Fruit fly (Drosophila melanogaster) whole organism, embryonic: ENCODE measurements around the gene wcy.

Source experiments
- CG10147 ChIP-seq: fragments of 200-800 bp; sonication (Bioruptor generic); optimal IDR thresholded peaks from 2 replicates; lab custom pipeline; 2019; ENCODE audit warnings: missing biosample characterization, mild to moderate bottlenecking, missing genetic modification characterization, moderate library complexity
- CG10321 ChIP-seq: fragments of 200-800 bp; sonication (Bioruptor generic); IDR thresholded peaks from 2 replicates; pipeline ENCODE4 v1.3.6; 2022; ENCODE audit warnings: missing biosample characterization, missing genetic modification characterization
- CG10654 ChIP-seq: fragments of 200-800 bp; sonication (Bioruptor generic); optimal IDR thresholded peaks from 2 replicates; lab custom pipeline; 2016; ENCODE audit warnings: missing biosample characterization, missing genetic modification characterization
- CG10959 ChIP-seq: fragments of 200-800 bp; sonication (Bioruptor generic); IDR thresholded peaks from 2 replicates; pipeline ENCODE4 v1.3.6; 2022; ENCODE audit warnings: missing biosample characterization, missing genetic modification characterization
- CG10979 ChIP-seq: fragments of 200-800 bp; sonication (Bioruptor generic); optimal IDR thresholded peaks from 2 replicates; lab custom pipeline; 2018; ENCODE audit warnings: missing biosample characterization, mild to moderate bottlenecking, missing genetic modification characterization, moderate library complexity
- CG12659 ChIP-seq: fragments of 200-800 bp; sonication (Bioruptor generic); optimal IDR thresholded peaks from 3 replicates; lab custom pipeline; 2017; ENCODE audit warnings: mild to moderate bottlenecking, missing biosample characterization, missing genetic modification reagents, missing genetic modification characterization
- CG13775 ChIP-seq: fragments of 200-800 bp; sonication (Bioruptor generic); optimal IDR thresholded peaks from 3 replicates; lab custom pipeline; 2017; ENCODE audit warnings: missing biosample characterization, mild to moderate bottlenecking, missing genetic modification characterization
- CG15601 ChIP-seq: fragments of 200-800 bp; sonication (Bioruptor generic); optimal IDR thresholded peaks from 3 replicates; lab custom pipeline; 2019; ENCODE audit warnings: missing biosample characterization, mild to moderate bottlenecking, missing genetic modification characterization, moderate library complexity
- CG17328 ChIP-seq: fragments of 200-800 bp; sonication (Bioruptor generic); IDR thresholded peaks from 2 replicates; pipeline ENCODE4 v1.3.6; 2022; ENCODE audit warnings: missing biosample characterization, missing genetic modification characterization
- CG2712 ChIP-seq: fragments of 200-800 bp; optimal IDR thresholded peaks from 3 replicates; lab custom pipeline; 2019; ENCODE audit warnings: missing biosample characterization, mild to moderate bottlenecking, missing genetic modification characterization, moderate library complexity
- CG34376 ChIP-seq: fragments of 200-800 bp; sonication (Bioruptor generic); optimal IDR thresholded peaks from 2 replicates; lab custom pipeline; 2018; ENCODE audit warnings: missing biosample characterization, mild to moderate bottlenecking, missing genetic modification characterization
- CG4820 ChIP-seq: fragments of 200-800 bp; sonication (Bioruptor generic); optimal IDR thresholded peaks from 3 replicates; lab custom pipeline; 2016; ENCODE audit warnings: missing biosample characterization, missing genetic modification characterization
- CG9609 ChIP-seq: fragments of 200-800 bp; sonication (Bioruptor generic); optimal IDR thresholded peaks from 3 replicates; lab custom pipeline; 2016; ENCODE audit warnings: missing biosample characterization, missing genetic modification characterization
- CG9797 ChIP-seq: fragments of 200-800 bp; sonication (Bioruptor generic); optimal IDR thresholded peaks from 3 replicates; lab custom pipeline; 2018; ENCODE audit warnings: missing biosample characterization, mild to moderate bottlenecking, missing genetic modification characterization
- CG9932 ChIP-seq: fragments of 200-800 bp; sonication (Bioruptor generic); IDR thresholded peaks from 2 replicates; pipeline ENCODE4 v1.3.6; 2022; ENCODE audit warnings: missing biosample characterization, missing genetic modification characterization
- CrebB ChIP-seq: fragments of 200-800 bp; sonication (Bioruptor generic); optimal IDR thresholded peaks from 3 replicates; lab custom pipeline; 2018; ENCODE audit warnings: missing biosample characterization, mild to moderate bottlenecking, missing genetic modification characterization
- Dll ChIP-seq: fragments of 200-800 bp; sonication (Bioruptor generic); IDR thresholded peaks from 4 replicates; pipeline ENCODE4 v1.3.6; 2022; ENCODE audit warnings: missing biosample characterization, missing genetic modification characterization; ENCODE audit not compliant: partially characterized antibody
- Dp ChIP-seq: fragments of 200-800 bp; sonication (Bioruptor generic); optimal IDR thresholded peaks from 2 replicates; lab custom pipeline; 2018; ENCODE audit warnings: missing biosample characterization, mild to moderate bottlenecking, missing genetic modification characterization, moderate library complexity
- H2.0 ChIP-seq: fragments of 200-800 bp; sonication (Bioruptor generic); IDR thresholded peaks from 2 replicates; pipeline ENCODE4 v1.3.6; 2022; ENCODE audit warnings: missing biosample characterization, missing genetic modification characterization
- HmgZ ChIP-seq: fragments of 200-800 bp; sonication (Bioruptor generic); optimal IDR thresholded peaks from 2 replicates; lab custom pipeline; 2018; ENCODE audit warnings: missing biosample characterization, mild to moderate bottlenecking, missing genetic modification characterization
- Hr51 ChIP-seq, 2 experiments: fragments of 200-800 bp; sonication (Bioruptor generic); optimal IDR thresholded peaks; 2 replicates in 1 of 2; 3 replicates in 1 of 2; lab custom pipeline; 2016 to 2018; ENCODE audit warnings: missing biosample characterization in 2 of 2, missing genetic modification characterization in 2 of 2, mild to moderate bottlenecking in 1 of 2, moderate library complexity in 1 of 2
- Lim3 ChIP-seq: fragments of 200-800 bp; sonication (Bioruptor generic); IDR thresholded peaks from 2 replicates; pipeline ENCODE4 v1.3.6; 2022; ENCODE audit warnings: missing biosample characterization, missing genetic modification characterization
- Nf-YB ChIP-seq: fragments of 200-800 bp; sonication (Bioruptor generic); optimal IDR thresholded peaks from 3 replicates; lab custom pipeline; 2019; ENCODE audit warnings: missing biosample characterization, mild to moderate bottlenecking, missing genetic modification characterization, moderate library complexity
- Six4 ChIP-seq: fragments of 200-800 bp; sonication (Bioruptor generic); optimal IDR thresholded peaks from 2 replicates; lab custom pipeline; 2016; ENCODE audit warnings: missing biosample characterization, missing genetic modification characterization
- Sry-β ChIP-seq: fragments of 200-800 bp; sonication (Bioruptor generic); optimal IDR thresholded peaks from 2 replicates; lab custom pipeline; 2018; ENCODE audit warnings: missing biosample characterization, mild to moderate bottlenecking, missing genetic modification characterization, moderate library complexity
- abd-A ChIP-seq: fragments of 200-800 bp; sonication (Bioruptor generic); optimal IDR thresholded peaks from 3 replicates; lab custom pipeline; 2019; ENCODE audit warnings: missing biosample characterization, mild to moderate bottlenecking, missing genetic modification characterization, moderate library complexity
- amos ChIP-seq: fragments of 200-800 bp; sonication (Bioruptor generic); IDR thresholded peaks from 2 replicates; pipeline ENCODE4 v1.3.6; 2022; ENCODE audit warnings: missing biosample characterization, missing genetic modification characterization; ENCODE audit not compliant: partially characterized antibody
- crol ChIP-seq: fragments of 200-800 bp; sonication (Bioruptor generic); IDR thresholded peaks from 2 replicates; pipeline ENCODE4 v1.3.6; 2022; ENCODE audit warnings: missing biosample characterization, missing genetic modification characterization
- danr ChIP-seq: fragments of 200-800 bp; sonication (Bioruptor generic); IDR thresholded peaks from 2 replicates; pipeline ENCODE4 v1.3.6; 2022; ENCODE audit warnings: missing biosample characterization, missing genetic modification characterization
- ewg ChIP-seq: fragments of 200-800 bp; sonication (Bioruptor generic); optimal IDR thresholded peaks from 3 replicates; lab custom pipeline; 2017; ENCODE audit warnings: mild to moderate bottlenecking, missing biosample characterization, missing genetic modification reagents, missing genetic modification characterization
- fd3F ChIP-seq: fragments of 200-800 bp; sonication (Bioruptor generic); optimal IDR thresholded peaks from 2 replicates; lab custom pipeline; 2018; ENCODE audit warnings: missing biosample characterization, mild to moderate bottlenecking, missing genetic modification characterization, moderate library complexity
- gfzf ChIP-seq: fragments of 200-800 bp; sonication (Bioruptor generic); optimal IDR thresholded peaks from 2 replicates; lab custom pipeline; 2016; ENCODE audit warnings: missing biosample characterization, mild to moderate bottlenecking, missing genetic modification characterization, moderate library complexity
- pzg ChIP-seq: fragments of 200-800 bp; sonication (Bioruptor generic); optimal IDR thresholded peaks from 3 replicates; lab custom pipeline; 2018; ENCODE audit warnings: missing biosample characterization, mild to moderate bottlenecking, missing genetic modification characterization, moderate library complexity
- run ChIP-seq: fragments of 200-800 bp; sonication (Bioruptor generic); optimal IDR thresholded peaks from 3 replicates; lab custom pipeline; 2018; ENCODE audit warnings: missing biosample characterization, mild to moderate bottlenecking, missing genetic modification characterization
- scrt ChIP-seq: fragments of 200-800 bp; sonication (Bioruptor generic); optimal IDR thresholded peaks from 2 replicates; lab custom pipeline; 2018; ENCODE audit warnings: missing biosample characterization, mild to moderate bottlenecking, missing genetic modification characterization, moderate library complexity
- slbo ChIP-seq: fragments of 200-800 bp; sonication (Bioruptor generic); IDR thresholded peaks from 2 replicates; pipeline ENCODE4 v1.3.6; 2022; ENCODE audit warnings: missing biosample characterization, missing genetic modification characterization
- slou ChIP-seq: fragments of 200-800 bp; sonication (Bioruptor generic); optimal IDR thresholded peaks from 3 replicates; lab custom pipeline; 2016; ENCODE audit warnings: missing biosample characterization, missing genetic modification characterization
- tll ChIP-seq, 2 experiments: fragments of 200-800 bp in 1 of 2; fragments of >200 bp in 1 of 2; sonication (Bioruptor generic) in 1 of 2; optimal IDR thresholded peaks; 2 replicates each; lab custom pipeline; 2017 to 2019; ENCODE audit warnings: missing biosample characterization in 2 of 2, missing genetic modification characterization in 2 of 2, mild to moderate bottlenecking in 1 of 2, moderate library complexity in 1 of 2
- trh ChIP-seq: fragments of 200-800 bp; sonication (Bioruptor generic); optimal IDR thresholded peaks from 2 replicates; lab custom pipeline; 2016; ENCODE audit warnings: missing biosample characterization, missing genetic modification characterization

Gene wcy

dm6 chrX:17047730-17048577, 29.7 kb downstream of the wcy start (continued):
- TF ChIP-seq CG9609 (no peak), run (tag; lab: Kevin White, UChicago) (no peak), Dll (no peak), HmgZ (tag; lab: Kevin White, UChicago) (no peak), H2.0 (GFP tag; lab: Robert Waterston, UW) (no peak), Dp (GFP tag; lab: Kevin White, UChicago) (no peak), slbo (GFP tag; lab: Robert Waterston, UW) (no peak), Hr51 (GFP tag; optimal IDR thresholded peaks at IDR 0.05; lab: Kevin White, UChicago) (peak in 1 of 2 experiments; percentile 18), amos (GFP tag; lab: Robert Waterston, UW) (no peak), CG9932 (no peak), danr (GFP tag; lab: Robert Waterston, UW) (no peak), Nf-YB (GFP tag; lab: Kevin White, UChicago) (no peak), CG10654 (GFP tag; lab: Kevin White, UChicago) (no peak), CG10321 (GFP tag; lab: Robert Waterston, UW) (no peak), CG9797 (GFP tag; lab: Kevin White, UChicago) (no peak), abd-A (peak; percentile 55), CG12659 (GFP tag; lab: Kevin White, UChicago) (no peak), CG15601 (tag; lab: Kevin White, UChicago) (no peak), crol (GFP tag; lab: Robert Waterston, UW) (peak; percentile 89), tll (GFP tag; optimal IDR thresholded peaks at IDR 0.05; lab: Kevin White, UChicago) (no peak), ewg (GFP tag; lab: Kevin White, UChicago) (peak; percentile 59), scrt (GFP tag; lab: Kevin White, UChicago) (peak; percentile 92), slou (GFP tag; lab: Kevin White, UChicago) (no peak), CG2712 (tag; lab: Kevin White, UChicago) (no peak), CG4820 (GFP tag; lab: Kevin White, UChicago) (no peak), CG34376 (no peak), pzg (GFP tag; lab: Kevin White, UChicago) (peak; percentile 5), fd3F (GFP tag; lab: Kevin White, UChicago) (no peak), CG10147 (GFP tag; lab: Kevin White, UChicago) (no peak), CrebB (no peak)

- TF ChIP-seq trh (GFP tag; lab: Kevin White, UChicago) (no peak), gfzf (no peak), Six4 (GFP tag; lab: Kevin White, UChicago) (no peak), Sry-β (GFP tag; lab: Kevin White, UChicago) (no peak), CG13775 (GFP tag; lab: Kevin White, UChicago) (no peak), abd-A (no peak), Lim3 (GFP tag; lab: Robert Waterston, UW) (no peak), slou (GFP tag; lab: Kevin White, UChicago) (no peak), CG10959 (GFP tag; lab: Robert Waterston, UW) (no peak), CG17328 (no peak), fd3F (GFP tag; lab: Kevin White, UChicago) (no peak), CG10979 (tag; lab: Kevin White, UChicago) (no peak)
Observed at dm6 chrX:17023199-17023598, 54.5 kb downstream of the wcy start, which contains the start of gene CG43997. TSS of gene CG43997 (plus strand) at chrX:17023499.
